Fruit fly (Drosophila melanogaster) ovary, adult (tissue): ENCODE data around the gene CG9525.

ENCODE experiments used
- CG17801 ChIP-seq: fragments of 200-800 bp; optimal IDR thresholded peaks from 2 replicates; lab custom pipeline; 2019; ENCODE audit warnings: missing biosample characterization, mild to moderate bottlenecking, missing genetic modification characterization, moderate library complexity; ENCODE audit not compliant: partially characterized antibody

The CG9525 gene

dm6 chr2L:8962254-8962653 is at the start of gene CG9525, which contains the start of gene CG32985:
Gene CG9525 (minus strand): TSS chr2L:8962354.
Gene CG32985 (plus strand): TSS chr2L:8962533.
- no peak for TF ChIP-seq CG17801 (GFP tag; lab: Kevin White, UChicago)

dm6 chr2L:9011543-9012238 is 49.5 kb upstream of the CG9525 start, which contains the start of gene CG13102:
Gene CG13102 (plus strand): TSS chr2L:9012188.
- no peak for TF ChIP-seq CG17801 (GFP tag; lab: Kevin White, UChicago)

- no peak for TF ChIP-seq CG17801 (GFP tag; lab: Kevin White, UChicago)
These were observed 48.1 kb upstream of the CG9525 start, which contains the start of gene CG9568 for dm6 chr2L:9010267-9010666. Gene CG9568 (plus strand): TSS chr2L:9010583.

dm6 chr2L:8998237-8998636 is 36.1 kb upstream of the CG9525 start, which contains the start of gene Try29F:
Gene Try29F (plus strand): TSS chr2L:8998537.
- TF ChIP-seq CG17801 (GFP tag; lab: Kevin White, UChicago) = no peak

dm6 chr2L:8997285-8997684 is 35.1 kb upstream of the CG9525 start, which contains the start of the genes alien and CG18661:
Gene alien (minus strand): TSS chr2L:8997379.
Gene CG18661 (plus strand): TSS chr2L:8997605.
- no peak for TF ChIP-seq CG17801 (GFP tag; lab: Kevin White, UChicago)

dm6 chr2L:8993650-8994441 is 31.7 kb upstream of the CG9525 start, which contains the start of gene CG17906:
Gene CG17906 (plus strand): TSS chr2L:8994391.
- TF ChIP-seq CG17801 (GFP tag; lab: Kevin White, UChicago) = no peak

DNA sequence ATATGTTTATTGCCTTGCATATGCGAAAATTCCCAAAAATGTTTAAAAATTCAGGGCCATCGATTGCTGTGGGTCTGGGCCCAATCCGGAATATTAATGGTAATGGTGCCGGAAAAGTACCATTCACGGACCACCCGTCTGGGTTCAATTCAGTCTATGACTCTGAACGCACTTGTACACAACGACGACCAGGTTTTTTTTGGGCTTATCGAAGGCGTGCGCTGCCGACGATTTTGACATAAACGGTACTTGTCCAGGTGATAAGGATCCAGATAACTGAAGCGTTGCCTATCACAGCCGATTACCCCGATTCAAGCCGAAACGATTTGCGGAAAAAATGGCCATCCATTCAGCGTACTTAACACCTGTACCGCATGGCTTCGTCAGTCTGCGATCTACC is 29.4 kb upstream of the CG9525 start, which contains the start of gene CG9555:
Gene CG9555, plus strand, starts transcription at position 153 of the 400 bp plus-strand sequence.
- no peak for TF ChIP-seq CG17801 (GFP tag; lab: Kevin White, UChicago)

DNA sequence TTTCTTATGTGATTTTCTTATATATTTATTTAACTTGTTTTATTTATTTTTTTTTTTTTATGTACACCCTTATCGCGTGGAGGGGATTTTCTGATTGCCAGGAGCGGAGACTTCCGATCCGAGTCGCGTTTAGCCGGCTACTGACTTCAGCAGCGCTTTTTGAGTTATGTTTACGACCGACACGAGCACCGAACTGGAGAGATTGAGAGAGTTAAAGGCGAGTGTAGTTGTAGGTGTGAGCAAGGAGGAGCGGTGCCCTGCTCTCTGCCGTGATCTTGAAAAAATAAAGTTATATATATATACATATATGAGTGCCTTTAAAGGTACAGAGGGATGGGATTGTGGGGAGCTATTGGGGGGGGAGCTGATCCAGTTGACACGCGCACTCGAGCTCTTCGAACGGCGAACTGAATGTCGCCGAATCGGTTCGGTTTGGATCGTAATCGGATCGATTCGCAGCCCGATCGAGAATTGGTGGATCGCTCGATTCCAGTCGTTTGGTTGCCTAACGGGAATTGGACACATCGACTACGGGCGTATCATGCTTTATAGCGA is 27.0 kb upstream of the CG9525 start, which contains the start of gene rost:
Gene rost, minus strand, starts transcription at position 503 of the 555 bp plus-strand sequence.
- TF ChIP-seq CG17801 (GFP tag; lab: Kevin White, UChicago) = peak; percentile 30

DNA sequence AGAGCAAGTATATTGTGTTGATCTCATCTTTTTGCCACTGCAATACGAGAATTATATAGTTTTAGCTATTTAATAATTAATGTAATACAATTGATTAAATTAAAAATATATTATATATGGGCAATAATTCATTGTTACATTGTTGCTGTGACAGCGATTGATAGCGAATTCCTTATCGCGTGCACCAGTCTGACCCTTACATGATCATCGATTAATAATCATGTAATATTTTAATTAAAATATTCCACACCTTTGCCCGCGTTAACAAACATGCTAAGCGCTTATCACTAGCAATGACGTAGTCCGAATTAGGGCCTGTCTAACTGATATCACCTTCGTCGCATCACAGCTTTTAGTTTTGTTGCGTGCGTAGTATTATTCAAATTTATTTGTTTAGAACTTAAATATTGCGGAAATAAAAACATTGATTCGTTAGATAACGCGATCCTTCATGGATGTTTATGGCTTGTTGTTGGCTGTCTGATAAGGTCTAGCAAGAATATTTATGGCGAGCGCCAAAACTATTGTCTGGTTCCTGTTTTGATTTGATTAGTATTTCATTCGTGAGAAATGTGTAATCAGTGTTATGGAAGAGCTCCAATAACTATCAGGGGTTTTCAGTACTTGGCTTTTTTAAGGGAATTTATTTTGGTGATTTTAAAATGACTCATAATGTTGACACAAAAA is 25.2 kb upstream of the CG9525 start:
- TF ChIP-seq CG17801 (GFP tag; lab: Kevin White, UChicago) = no peak

dm6 chr2L:8984614-8985318 is 22.6 kb upstream of the CG9525 start, which contains the start of gene CG13101:
Gene CG13101 (minus strand): TSS chr2L:8984872.
- TF ChIP-seq CG17801 (GFP tag; lab: Kevin White, UChicago) = peak; percentile 93

DNA sequence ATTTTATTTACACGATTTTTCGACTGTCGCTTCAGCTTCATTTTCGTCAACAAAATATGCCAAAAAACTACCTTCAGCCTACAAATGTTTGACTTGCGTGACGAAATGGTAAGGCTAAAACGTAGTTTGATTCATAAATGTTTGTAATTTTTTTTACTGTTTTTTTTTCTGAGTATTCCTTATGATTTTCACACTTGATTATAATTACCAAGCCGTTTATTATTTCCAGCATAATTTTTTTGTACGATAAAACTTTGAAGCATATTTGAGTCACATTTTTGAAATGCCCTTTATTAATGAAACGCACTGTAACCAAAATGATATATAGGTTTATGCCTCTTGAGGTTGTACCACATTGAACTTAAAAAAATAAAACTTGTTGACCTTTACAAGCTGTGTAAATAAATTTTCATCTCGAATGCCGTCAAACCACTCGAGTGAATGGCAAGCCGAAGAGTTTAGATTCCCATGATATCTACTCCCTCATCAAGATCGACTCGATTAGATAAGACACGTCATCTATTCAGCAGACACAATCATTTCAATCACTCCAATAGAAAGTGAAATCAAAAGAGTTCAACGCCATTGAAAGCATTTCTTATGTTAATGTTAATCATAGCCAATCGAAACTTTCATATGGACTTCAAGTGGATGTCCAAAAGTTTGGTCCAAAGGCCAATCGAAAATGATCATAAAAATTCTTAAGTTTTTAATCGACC is 20.6 kb upstream of the CG9525 start:
- TF ChIP-seq CG17801 (GFP tag; lab: Kevin White, UChicago) = no peak

DNA sequence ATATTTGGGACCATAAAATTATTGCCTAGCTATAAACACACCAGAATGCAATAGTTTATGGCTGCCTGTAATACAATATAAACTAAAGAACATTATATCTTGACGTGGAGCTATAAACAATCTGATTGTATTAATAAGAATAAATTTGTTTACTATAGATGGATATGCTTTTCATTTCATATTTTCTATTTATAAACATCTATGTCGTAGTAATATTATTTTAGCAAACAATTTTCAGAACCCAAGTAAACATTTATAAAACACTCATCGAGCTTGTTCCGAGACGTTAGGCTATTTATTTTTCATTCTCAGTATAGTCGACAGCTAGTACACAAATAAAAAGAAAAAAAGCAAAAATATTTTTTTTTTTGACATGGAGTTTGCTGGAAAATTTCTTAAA is 18.2 kb upstream of the CG9525 start, which contains the start of gene CG18662:
Gene CG18662, plus strand, starts transcription at position 301 of the 400 bp plus-strand sequence.
- TF ChIP-seq CG17801 (GFP tag; lab: Kevin White, UChicago) = no peak

- no peak for TF ChIP-seq CG17801 (GFP tag; lab: Kevin White, UChicago)
These were observed 13.2 kb upstream of the CG9525 start, which contains the start of gene CG9541 for dm6 chr2L:8975328-8975727. Gene CG9541 (minus strand): TSS chr2L:8975428.
